Fruit fly (Drosophila melanogaster) whole organism, embryonic: Measurements from ENCODE around the gene CG18766.

Experiments used
- Chrac-16 ChIP-seq: fragments of 200-800 bp; sonication (Bioruptor generic); optimal IDR thresholded peaks from 3 replicates; lab custom pipeline; 2016; ENCODE audit warnings: missing biosample characterization, missing genetic modification characterization
- Gug ChIP-seq: fragments of 200-800 bp; sonication (Bioruptor generic); IDR thresholded peaks from 4 replicates; pipeline ENCODE4 v1.3.6; 2022; ENCODE audit warnings: missing biosample characterization, missing genetic modification characterization
- Lpt ChIP-seq: fragments of >200 bp; optimal IDR thresholded peaks from 2 replicates; lab custom pipeline; 2018; ENCODE audit warnings: missing biosample characterization, missing genetic modification characterization
- Usf ChIP-seq: fragments of 200-800 bp; sonication (Bioruptor generic); optimal IDR thresholded peaks from 2 replicates; lab custom pipeline; 2017; ENCODE audit warnings: missing genotype, missing biosample characterization, missing genetic modification characterization
- cwo ChIP-seq: fragments of 200-800 bp; sonication (Bioruptor generic); optimal IDR thresholded peaks from 3 replicates; lab custom pipeline; 2017; ENCODE audit warnings: missing biosample characterization, missing genetic modification characterization, mild to moderate bottlenecking, moderate library complexity, missing genetic modification reagents
- sc ChIP-seq, 3 experiments: fragments of >200 bp in 2 of 3; fragments of 200-800 bp in 1 of 3; sonication (Bioruptor generic) in 1 of 3; optimal IDR thresholded peaks; 2 replicates in 2 of 3; 3 replicates in 1 of 3; lab custom pipeline; 2017; ENCODE audit warnings: mild to moderate bottlenecking in 1 of 3, missing biosample characterization in 1 of 3, missing genetic modification characterization in 1 of 3, missing genetic modification reagents in 1 of 3
- stc ChIP-seq: fragments of 200-800 bp; sonication (Bioruptor generic); IDR thresholded peaks from 2 replicates; pipeline ENCODE4 v1.3.6; 2022; ENCODE audit warnings: missing biosample characterization, missing genetic modification characterization

DNA sequence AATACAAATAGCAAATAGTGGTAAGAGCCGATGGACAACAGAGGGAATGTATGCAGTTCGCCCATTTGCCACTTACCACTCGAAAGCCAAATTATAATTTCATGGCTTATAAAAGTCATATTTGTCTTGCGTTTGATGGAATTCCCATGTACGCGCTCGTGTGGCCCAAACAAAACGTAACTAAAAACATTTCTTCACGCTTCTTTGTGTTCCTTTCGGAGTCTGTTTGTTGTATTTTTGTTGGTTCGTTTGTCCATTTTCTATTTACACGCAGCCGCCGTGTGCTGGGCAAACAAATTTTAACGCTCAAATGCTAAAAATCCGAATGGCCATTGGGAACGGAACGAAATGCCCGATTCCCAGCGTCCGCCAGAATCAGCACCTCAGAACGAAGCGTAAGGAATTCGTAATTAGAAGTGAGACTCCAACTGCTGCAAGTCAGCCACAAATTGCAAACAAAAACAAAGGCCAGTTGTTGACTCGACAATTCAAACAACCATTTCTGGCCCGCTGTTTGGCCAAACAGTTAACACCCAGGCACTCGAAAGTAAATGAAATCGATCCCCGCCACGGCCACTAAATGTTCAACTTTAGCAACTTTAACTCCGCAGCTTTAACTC lies 36.2 kb downstream of the CG18766 start:
- TF ChIP-seq Gug (GFP tag; lab: Robert Waterston, UW) (no peak), Lpt (GFP tag; lab: Kevin White, UChicago) (no peak), cwo (no peak), stc (GFP tag; lab: Robert Waterston, UW) (0 out of 2 replicates have a peak, but pooled peaks have one; percentile 16), sc (optimal IDR thresholded peaks at IDR 0.05; lab: Kevin White, UChicago) (no peak), sc (GFP tag; optimal IDR thresholded peaks at IDR 0.05; lab: Kevin White, UChicago) (peak; percentile 26), Chrac-16 (GFP tag; lab: Kevin White, UChicago) (no peak), Usf (GFP tag; lab: Kevin White, UChicago) (peak; percentile 5)
